Fruit fly (Drosophila melanogaster): Measurements from ENCODE around the gene Ssdp.

The Ssdp gene

DNA sequence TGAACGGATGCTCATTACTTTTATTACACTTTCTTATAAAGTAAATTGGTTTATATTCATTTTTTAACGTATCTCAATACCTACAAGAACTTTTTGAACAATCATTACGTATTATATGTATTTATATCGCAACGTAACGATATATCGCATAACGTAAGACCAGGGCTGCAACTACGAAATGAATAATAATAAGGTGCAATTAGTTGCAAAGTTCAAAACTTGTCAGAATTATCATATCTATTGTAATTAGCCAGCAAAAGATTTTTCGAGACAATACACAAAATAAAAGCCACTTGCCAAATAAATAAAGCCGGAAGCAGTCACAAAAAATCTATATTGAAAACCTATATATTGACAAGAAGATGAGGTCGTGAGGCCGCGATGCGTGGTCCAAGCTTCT is 15.9 kb upstream of the Ssdp start (continued):
- TF ChIP-seq luna (GFP tag; optimal IDR thresholded peaks at IDR 0.05) (no peak), nom (GFP tag; optimal IDR thresholded peaks at IDR 0.05) (no peak), E2f2 (GFP tag; IDR thresholded peaks at IDR 0.05) (peak; percentile 66), CG14050 (GFP tag; IDR thresholded peaks at IDR 0.05) (no peak), sisA (GFP tag; IDR thresholded peaks at IDR 0.05) (no peak), Kr (GFP tag; optimal IDR thresholded peaks at IDR 0.05) (no peak), CG2120 (GFP tag; optimal IDR thresholded peaks at IDR 0.05) (peak; percentile 75), CG17359 (tag; optimal IDR thresholded peaks at IDR 0.05) (peak; percentile 19), CG8765 (GFP tag; IDR thresholded peaks at IDR 0.05) (no peak), CG1233 (GFP tag; optimal IDR thresholded peaks at IDR 0.05) (no peak), CG17385 (GFP tag; optimal IDR thresholded peaks at IDR 0.05) (no peak), CG10543 (GFP tag; optimal IDR thresholded peaks at IDR 0.05) (no peak), B-H1 (GFP tag; IDR thresholded peaks at IDR 0.05) (no peak), Ets65A (GFP tag) (peak; percentile 92), usp (GFP tag; optimal IDR thresholded peaks at IDR 0.05) (no peak), CG9932 (GFP tag; IDR thresholded peaks at IDR 0.05) (peak; percentile 65), ro (GFP tag; IDR thresholded peaks at IDR 0.05) (no peak), CG43689 (GFP tag; IDR thresholded peaks at IDR 0.05) (no peak), mirr (GFP tag; optimal IDR thresholded peaks at IDR 0.05) (no peak), so (GFP tag; IDR thresholded peaks at IDR 0.05) (no peak), btn (GFP tag; optimal IDR thresholded peaks at IDR 0.05) (no peak), sens (GFP tag) (peak; percentile 84), ato (GFP tag; IDR thresholded peaks at IDR 0.05; ENCODE audit: partially characterized antibody) (no peak), Camta (GFP tag; optimal IDR thresholded peaks at IDR 0.05) (peak; percentile 28), Fer3 (tag; optimal IDR thresholded peaks at IDR 0.05) (no peak), chif (GFP tag; optimal IDR thresholded peaks at IDR 0.05) (peak in 1 of 2 experiments; percentile 19), ash1 (GFP tag; optimal IDR thresholded peaks at IDR 0.05) (no peak), pzg (GFP tag; optimal IDR thresholded peaks at IDR 0.05) (peak; percentile 55), CG8089 (GFP tag; optimal IDR thresholded peaks at IDR 0.05) (no peak), unpg (GFP tag; optimal IDR thresholded peaks at IDR 0.05) (no peak), scrt (GFP tag; optimal IDR thresholded peaks at IDR 0.05) (no peak), p53 (GFP tag; optimal IDR thresholded peaks at IDR 0.05) (no peak), mld (GFP tag; IDR thresholded peaks at IDR 0.05; ENCODE audit: partially characterized antibody) (no peak), Drgx (GFP tag; IDR thresholded peaks at IDR 0.05) (no peak), crp (GFP tag; optimal IDR thresholded peaks at IDR 0.05) (no peak), ab (GFP tag; optimal IDR thresholded peaks at IDR 0.05) (no peak), Aef1 (GFP tag; IDR thresholded peaks at IDR 0.05) (no peak; the same call in 2 of the 3 replicates), Hr78 (GFP tag; optimal IDR thresholded peaks at IDR 0.05) (no peak), gcm (GFP tag; optimal IDR thresholded peaks at IDR 0.05) (no peak), pan (optimal IDR thresholded peaks at IDR 0.05) (no peak), pan (GFP tag; optimal IDR thresholded peaks at IDR 0.05 in 1 of 2, IDR thresholded peaks at IDR 0.05 in 1 of 2) (no peak), CG7928 (GFP tag; optimal IDR thresholded peaks at IDR 0.05) (peak; percentile 87), twi (tag; optimal IDR thresholded peaks at IDR 0.05) (no peak), CG1603 (tag; optimal IDR thresholded peaks at IDR 0.05) (peak; percentile 31), onecut (GFP tag; IDR thresholded peaks at IDR 0.05) (no peak), Atf3 (GFP tag; optimal IDR thresholded peaks at IDR 0.05) (no peak), B-H2 (GFP tag; optimal IDR thresholded peaks at IDR 0.05) (no peak), Hsf (GFP tag; optimal IDR thresholded peaks at IDR 0.05) (peak; percentile 66), zfh1 (GFP tag; IDR thresholded peaks at IDR 0.05) (no peak), Deaf1 (tag; optimal IDR thresholded peaks at IDR 0.05) (no peak), CG7357 (GFP tag; IDR thresholded peaks at IDR 0.05) (no peak), CG2129 (GFP tag; IDR thresholded peaks at IDR 0.05; ENCODE audit: partially characterized antibody) (peak; percentile 47)

Measured in whole organism, embryonic.